Worm (Caenorhabditis elegans) whole organism, L4 larva: ENCODE data around the gene F35E8.6.

Experiments used
- jun-1 ChIP-seq: fragments of 150-350 bp; optimal IDR thresholded peaks from 2 replicates; lab custom pipeline; 2014; ENCODE audit warnings: missing biosample characterization, missing genetic modification reagents, missing genetic modification characterization
- lir-3 ChIP-seq: sonication (generic microtip); optimal IDR thresholded peaks from 2 replicates; lab custom pipeline; 2016; ENCODE audit warnings: mild to moderate bottlenecking, missing genetic modification characterization, missing compliant biosample characterization
- unc-130 ChIP-seq: sonication (generic microtip); optimal IDR thresholded peaks from 2 replicates; lab custom pipeline; 2016; ENCODE audit warnings: missing genetic modification reagents, missing genetic modification characterization, missing compliant biosample characterization
- zip-11 ChIP-seq: fragments of 200-800 bp; sonication (Bioruptor generic); IDR thresholded peaks from 2 replicates; pipeline ENCODE4 v1.3.6; 2022; ENCODE audit warnings: missing genetic modification characterization, missing compliant biosample characterization

- no peak for TF ChIP-seq unc-130 (GFP tag; lab: Kevin White, UChicago)
- no peak for TF ChIP-seq zip-11 (GFP tag; lab: Robert Waterston, UW)
- TF ChIP-seq lir-3 (tag; lab: Kevin White, UChicago), result no peak
- TF ChIP-seq jun-1 (tag; lab: Kevin White, UChicago), result no peak
Observed at ce11 chrV:15870356-15870755, 41.6 kb upstream of the F35E8.6 start, which contains the start of gene str-57.
